Worm (Caenorhabditis elegans) whole organism, young adult: ENCODE results near the gene ZK354.3.

Experiments used
- C06A6.2 ChIP-seq: fragments of 200-800 bp; sonication (Bioruptor generic); conservative IDR thresholded peaks from 2 replicates; pipeline ENCODE4 v1.3.6; 2022; ENCODE audit warnings: missing genetic modification characterization, missing compliant biosample characterization
- F10E7.11 ChIP-seq: sonication (generic microtip); optimal IDR thresholded peaks from 2 replicates; lab custom pipeline; 2017; ENCODE audit warnings: mild to moderate bottlenecking, missing genetic modification characterization, moderate library complexity, missing compliant biosample characterization
- F37B4.10 ChIP-seq: fragments of 200-800 bp; sonication (Bioruptor generic); IDR thresholded peaks from 2 replicates; pipeline ENCODE4 v1.3.6; 2022; ENCODE audit warnings: missing genetic modification characterization, missing compliant biosample characterization
- F39B2.1 ChIP-seq: fragments of 200-800 bp; sonication (Bioruptor generic); IDR thresholded peaks from 2 replicates; pipeline ENCODE4 v1.3.6; 2022; ENCODE audit warnings: missing genetic modification reagents, missing genetic modification characterization, missing compliant biosample characterization
- ccch-3 ChIP-seq: fragments of 200-800 bp; sonication (Bioruptor generic); optimal IDR thresholded peaks from 2 replicates; lab custom pipeline; 2018; ENCODE audit warnings: mild to moderate bottlenecking, missing genetic modification characterization, missing compliant biosample characterization
- cebp-1 ChIP-seq, 2 experiments: fragments of 200-800 bp in 1 of 2; sonication (Bioruptor generic) in 1 of 2; sonication (generic microtip) in 1 of 2; IDR thresholded peaks in 1 of 2; optimal IDR thresholded peaks in 1 of 2; 2 replicates each; pipeline versions ENCODE4 v1.3.6 to Lab custom; 2017 to 2022; ENCODE audit warnings: missing compliant biosample characterization in 2 of 2, missing genetic modification characterization in 2 of 2, mild to moderate bottlenecking in 1 of 2, missing genetic modification reagents in 1 of 2, moderate library complexity in 1 of 2
- cebp-2 ChIP-seq: fragments of 200-800 bp; sonication (Bioruptor generic); IDR thresholded peaks from 2 replicates; pipeline ENCODE4 v1.3.6; 2022; ENCODE audit warnings: missing genetic modification characterization, missing compliant biosample characterization
- ceh-79 ChIP-seq: sonication (generic microtip); optimal IDR thresholded peaks from 2 replicates; lab custom pipeline; 2017; ENCODE audit warnings: mild to moderate bottlenecking, missing genetic modification characterization, missing compliant biosample characterization
- die-1 ChIP-seq: sonication (generic microtip); optimal IDR thresholded peaks from 2 replicates; lab custom pipeline; 2016; ENCODE audit warnings: missing genotype, mild to moderate bottlenecking, missing genetic modification characterization, missing compliant biosample characterization
- nfya-1 ChIP-seq: sonication (generic microtip); optimal IDR thresholded peaks from 2 replicates; lab custom pipeline; 2017; ENCODE audit warnings: antibody characterized with exemption, missing compliant biosample characterization, missing genetic modification characterization, borderline replicate concordance; ENCODE audit not compliant: insufficient read depth
- pbrm-1 ChIP-seq: fragments of 200-800 bp; sonication (Bioruptor generic); IDR thresholded peaks from 2 replicates; pipeline ENCODE4 v1.3.6; 2022; ENCODE audit warnings: missing genetic modification reagents, missing genetic modification characterization, missing compliant biosample characterization
- snpc-4 ChIP-seq, 5 experiments: fragments of 150-350 bp in 1 of 5; sonication (generic microtip) in 4 of 5; optimal IDR thresholded peaks; 2 replicates each; lab custom pipeline; 2014 to 2018; ENCODE audit warnings: missing genetic modification characterization in 5 of 5, missing biosample characterization in 3 of 5, antibody characterized with exemption in 2 of 5, mild to moderate bottlenecking in 2 of 5, missing compliant biosample characterization in 2 of 5, missing genotype in 2 of 5, moderate library complexity in 2 of 5, missing genetic modification reagents in 1 of 5
- xnd-1 ChIP-seq: sonication (generic microtip); optimal IDR thresholded peaks from 2 replicates; lab custom pipeline; 2016; ENCODE audit warnings: missing genotype, missing genetic modification reagents, missing genetic modification characterization, missing compliant biosample characterization
- ztf-18 ChIP-seq: sonication (generic microtip); optimal IDR thresholded peaks from 2 replicates; lab custom pipeline; 2016; ENCODE audit warnings: missing genotype, mild to moderate bottlenecking, missing genetic modification characterization, missing compliant biosample characterization

DNA sequence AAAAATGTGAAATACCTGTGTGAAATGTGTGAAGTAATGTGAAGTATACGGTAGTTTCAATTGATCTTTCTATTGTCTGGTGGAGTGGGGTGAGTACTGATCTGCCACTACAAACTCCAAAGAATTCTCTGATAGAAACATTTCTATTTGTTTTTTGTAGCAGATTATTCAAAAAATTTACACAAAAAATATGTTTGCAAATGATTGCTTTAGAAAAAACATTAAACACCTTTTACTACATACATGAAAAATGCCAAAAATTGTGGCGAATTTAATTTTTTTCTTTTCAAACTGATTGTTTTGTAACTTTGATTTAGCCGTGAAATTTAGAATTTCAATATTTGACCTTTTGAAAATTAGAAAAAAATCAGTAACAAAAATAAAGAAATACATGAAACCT is at the start of gene ZK354.3:
- TF ChIP-seq nfya-1 (tag; lab: Kevin White, UChicago) (no peak), F39B2.1 (GFP tag; lab: Robert Waterston, UW) (no peak), die-1 (no peak), cebp-1 (GFP tag; IDR thresholded peaks at IDR 0.05; lab: Robert Waterston, UW) (no peak), cebp-1 (tag; optimal IDR thresholded peaks at IDR 0.05; lab: Kevin White, UChicago) (no peak), xnd-1 (tag; lab: Kevin White, UChicago) (no peak), pbrm-1 (GFP tag; lab: Robert Waterston, UW) (no peak), ceh-79 (tag; lab: Kevin White, UChicago) (no peak), ccch-3 (no peak), ztf-18 (no peak), C06A6.2 (no peak), snpc-4 (GFP tag; optimal IDR thresholded peaks at IDR 0.05; lab: Kevin White, UChicago) (no peak), snpc-4 (tag; optimal IDR thresholded peaks at IDR 0.05; lab: Kevin White, UChicago) (no peak), F37B4.10 (GFP tag; lab: Robert Waterston, UW) (no peak), cebp-2 (no peak), F10E7.11 (tag; lab: Kevin White, UChicago) (no peak)
